Worm (Caenorhabditis elegans): ENCODE data around the gene F30B5.11.

F30B5.11 gene

DNA sequence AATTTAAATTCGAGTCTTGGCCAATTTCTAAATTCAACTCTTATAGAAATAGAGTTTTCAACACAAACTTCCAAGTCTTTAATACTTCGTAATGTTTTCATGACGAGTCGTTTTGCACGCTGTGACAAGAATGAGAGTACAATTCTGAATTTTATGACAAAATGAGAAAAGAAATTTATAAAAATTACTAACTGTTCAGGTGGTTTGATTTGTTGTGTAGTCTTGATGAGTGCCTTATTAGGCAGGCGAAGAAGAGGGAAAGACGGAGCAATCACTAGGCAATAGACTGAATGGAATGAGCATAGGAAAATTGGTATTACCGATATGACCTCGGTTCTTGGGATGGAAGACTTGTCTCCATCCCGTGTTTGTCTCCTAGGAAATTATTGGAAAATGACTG is at the start of gene F30B5.11:
F30B5.11 (minus strand) TSS at position 101 of the 400 bp plus-strand sequence.
- no peak for TF ChIP-seq lin-11 (tag; optimal IDR thresholded peaks at IDR 0.05)
- no peak for TF ChIP-seq skn-1 (tag; optimal IDR thresholded peaks at IDR 0.05)
- TF ChIP-seq ceh-82 (tag; optimal IDR thresholded peaks at IDR 0.05) = no peak
- no peak for TF ChIP-seq nhr-129 (tag; optimal IDR thresholded peaks at IDR 0.05)
- TF ChIP-seq aly-2 (tag; optimal IDR thresholded peaks at IDR 0.05) = no peak
- TF ChIP-seq mab-5 (tag; optimal IDR thresholded peaks at IDR 0.05) = no peak
- TF ChIP-seq lin-13 (GFP tag; optimal IDR thresholded peaks at IDR 0.05) = no peak
- TF ChIP-seq unc-55 (GFP tag; optimal IDR thresholded peaks at IDR 0.05) = no peak
- no peak for TF ChIP-seq lin-39 (tag; optimal IDR thresholded peaks at IDR 0.05)
- TF ChIP-seq nhr-23 (tag; optimal IDR thresholded peaks at IDR 0.05) = no peak
- no peak for TF ChIP-seq snpc-4 (tag; optimal IDR thresholded peaks at IDR 0.05)
- TF ChIP-seq R02D3.7 (tag; optimal IDR thresholded peaks at IDR 0.05) = no peak
- no peak for TF ChIP-seq nhr-21 (tag; optimal IDR thresholded peaks at IDR 0.05)
- no peak for TF ChIP-seq C34F6.9 (tag; optimal IDR thresholded peaks at IDR 0.05)
- TF ChIP-seq crh-2 (tag; optimal IDR thresholded peaks at IDR 0.05) = no peak
- TF ChIP-seq alr-1 (tag; optimal IDR thresholded peaks at IDR 0.05) = no peak
- no peak for TF ChIP-seq nhr-77 (tag; optimal IDR thresholded peaks at IDR 0.05)
- TF ChIP-seq lsy-2 (tag; optimal IDR thresholded peaks at IDR 0.05) = no peak
- TF ChIP-seq ama-1 (optimal IDR thresholded peaks at IDR 0.05) = no peak
- no peak for TF ChIP-seq mbf-1 (tag; optimal IDR thresholded peaks at IDR 0.05)

DNA sequence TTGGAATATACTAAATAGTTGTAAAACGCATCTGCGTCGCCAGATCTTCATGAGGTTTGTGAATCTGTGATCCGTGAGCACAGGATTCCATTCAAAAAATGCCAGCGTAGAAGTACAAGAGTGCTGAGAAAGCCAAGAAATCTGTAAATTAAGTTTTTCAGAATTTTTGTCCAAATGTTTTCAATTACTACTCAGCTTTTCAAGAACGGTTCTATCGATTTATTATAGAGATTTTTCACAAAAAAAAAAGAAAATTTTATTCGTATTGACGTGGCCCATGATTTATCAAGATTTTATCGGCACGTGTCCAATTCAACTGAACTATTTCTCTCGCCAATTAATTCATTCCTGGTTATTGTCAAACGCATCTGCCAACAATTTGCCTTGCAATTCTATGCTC is 49.4 kb upstream of the F30B5.11 start, which contains the start of gene F36A4.3:
F36A4.3 (plus strand) TSS at position 301 of the 400 bp plus-strand sequence.
- TF ChIP-seq unc-62 (GFP tag; optimal IDR thresholded peaks at IDR 0.05) (no peak), sma-3 (GFP tag; optimal IDR thresholded peaks at IDR 0.05) (no peak), nhr-23 (tag; optimal IDR thresholded peaks at IDR 0.05) (no peak), crh-2 (tag; optimal IDR thresholded peaks at IDR 0.05) (no peak), elt-1 (tag; optimal IDR thresholded peaks at IDR 0.05) (no peak), sem-4 (tag; optimal IDR thresholded peaks at IDR 0.05) (no peak), alr-1 (tag; optimal IDR thresholded peaks at IDR 0.05) (no peak), egl-27 (tag; optimal IDR thresholded peaks at IDR 0.05) (no peak)

- no peak for TF ChIP-seq lin-13 (GFP tag; optimal IDR thresholded peaks at IDR 0.05)
- no peak for TF ChIP-seq ZK546.5 (tag; optimal IDR thresholded peaks at IDR 0.05)
- no peak for TF ChIP-seq elt-1 (tag; optimal IDR thresholded peaks at IDR 0.05)
- no peak for TF ChIP-seq mab-5 (tag; optimal IDR thresholded peaks at IDR 0.05)
- no peak for TF ChIP-seq ztf-1 (GFP tag; conservative IDR thresholded peaks at IDR 0.05)
- TF ChIP-seq ama-1 (optimal IDR thresholded peaks at IDR 0.05) = no peak
- no peak for TF ChIP-seq egl-27 (tag; optimal IDR thresholded peaks at IDR 0.05)
- no peak for TF ChIP-seq mbf-1 (tag; optimal IDR thresholded peaks at IDR 0.05)
- TF ChIP-seq C34F6.9 (tag; optimal IDR thresholded peaks at IDR 0.05) = no peak
- TF ChIP-seq lin-39 (tag; optimal IDR thresholded peaks at IDR 0.05) = no peak
- TF ChIP-seq crh-2 (tag; optimal IDR thresholded peaks at IDR 0.05) = no peak
- no peak for TF ChIP-seq lin-11 (tag; optimal IDR thresholded peaks at IDR 0.05)
- TF ChIP-seq gmeb-1 (tag; optimal IDR thresholded peaks at IDR 0.05) = no peak
- TF ChIP-seq fos-1 (tag; optimal IDR thresholded peaks at IDR 0.05) = no peak
- TF ChIP-seq zag-1 (tag; optimal IDR thresholded peaks at IDR 0.05) = no peak
- no peak for TF ChIP-seq nhr-25 (tag; optimal IDR thresholded peaks at IDR 0.05)
These were observed 47.4 kb upstream of the F30B5.11 start, which contains the start of gene F36A4.4 for ce11 chrIV:4267320-4267719. Gene F36A4.4, plus strand, starts transcription at chrIV:4267620.

ce11 chrIV:4265951-4266350 is 46.1 kb upstream of the F30B5.11 start:
- TF ChIP-seq nhr-23 (tag; optimal IDR thresholded peaks at IDR 0.05) = no peak
- TF ChIP-seq unc-39 (tag; optimal IDR thresholded peaks at IDR 0.05) = no peak
- no peak for TF ChIP-seq nhr-77 (tag; optimal IDR thresholded peaks at IDR 0.05)
- no peak for TF ChIP-seq elt-1 (tag; optimal IDR thresholded peaks at IDR 0.05)
- TF ChIP-seq R02D3.7 (tag; optimal IDR thresholded peaks at IDR 0.05) = no peak
- TF ChIP-seq lin-39 (tag; optimal IDR thresholded peaks at IDR 0.05) = no peak
- no peak for TF ChIP-seq nhr-10 (tag; optimal IDR thresholded peaks at IDR 0.05)
- TF ChIP-seq nhr-25 (tag; optimal IDR thresholded peaks at IDR 0.05) = no peak
- no peak for TF ChIP-seq ZK546.5 (tag; optimal IDR thresholded peaks at IDR 0.05)
- no peak for TF ChIP-seq ama-1 (optimal IDR thresholded peaks at IDR 0.05)

DNA sequence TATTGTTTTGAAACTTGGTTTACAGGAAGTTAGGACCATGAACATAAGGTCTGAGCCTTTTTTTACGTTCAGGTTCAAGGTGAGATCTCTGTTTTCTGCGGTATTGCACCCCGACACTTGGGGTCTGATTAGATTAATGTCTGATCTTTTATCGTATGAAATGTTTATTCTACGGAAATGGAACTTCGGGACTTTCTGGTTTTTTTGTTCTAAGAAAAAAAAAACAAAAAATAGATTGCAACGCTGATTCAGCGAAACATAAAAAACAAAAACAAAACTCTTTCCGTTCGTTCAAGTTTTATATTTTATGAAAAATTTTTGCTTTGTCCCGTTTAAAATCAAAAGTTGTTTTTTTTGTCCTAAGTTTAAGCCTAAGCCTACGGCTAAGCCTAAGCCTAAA is 45.3 kb upstream of the F30B5.11 start, which contains the start of gene F36A4.5:
F36A4.5 (plus strand) TSS at position 301 of the 400 bp plus-strand sequence.
- no peak for TF ChIP-seq nhr-12 (tag; optimal IDR thresholded peaks at IDR 0.05)
- no peak for TF ChIP-seq peb-1 (tag; optimal IDR thresholded peaks at IDR 0.05)
- TF ChIP-seq snpc-4 (tag; optimal IDR thresholded peaks at IDR 0.05) = no peak
- TF ChIP-seq ztf-1 (GFP tag; conservative IDR thresholded peaks at IDR 0.05) = no peak
- no peak for TF ChIP-seq nhr-129 (tag; optimal IDR thresholded peaks at IDR 0.05)
- TF ChIP-seq nhr-10 (tag; optimal IDR thresholded peaks at IDR 0.05) = no peak
- no peak for TF ChIP-seq unc-39 (tag; optimal IDR thresholded peaks at IDR 0.05)
- no peak for TF ChIP-seq egl-27 (tag; optimal IDR thresholded peaks at IDR 0.05)
- TF ChIP-seq unc-55 (GFP tag; optimal IDR thresholded peaks at IDR 0.05) = no peak
- TF ChIP-seq R02D3.7 (tag; optimal IDR thresholded peaks at IDR 0.05) = no peak
- TF ChIP-seq elt-1 (tag; optimal IDR thresholded peaks at IDR 0.05) = no peak
- no peak for TF ChIP-seq elt-3 (tag; optimal IDR thresholded peaks at IDR 0.05)
- TF ChIP-seq zag-1 (tag; optimal IDR thresholded peaks at IDR 0.05) = no peak
- TF ChIP-seq nhr-25 (tag; optimal IDR thresholded peaks at IDR 0.05) = no peak
- TF ChIP-seq F13H6.1 (tag; optimal IDR thresholded peaks at IDR 0.05) = no peak
- no peak for TF ChIP-seq unc-62 (GFP tag; optimal IDR thresholded peaks at IDR 0.05)

Data from whole organism, L2 larva.